Fruit fly (Drosophila melanogaster) whole organism, embryonic: ENCODE data around the gene CG31717.
A peak's percentile ranks its signal among the peaks of the same experiment; 100 is the strongest.

Experiments used
- Atf6 ChIP-seq: fragments of 200-800 bp; sonication (Bioruptor generic); IDR thresholded peaks from 2 replicates; pipeline ENCODE4 v1.3.6; 2022; ENCODE audit warnings: missing biosample characterization, missing genetic modification characterization
- BEAF-32 ChIP-seq: fragments of 200-800 bp; sonication (Bioruptor generic); optimal IDR thresholded peaks from 3 replicates; lab custom pipeline; 2017; ENCODE audit warnings: missing biosample characterization, missing genetic modification characterization, mild to moderate bottlenecking, moderate library complexity, missing genetic modification reagents
- BtbVII ChIP-seq: fragments of 200-800 bp; sonication (Bioruptor generic); optimal IDR thresholded peaks from 3 replicates; lab custom pipeline; 2017; ENCODE audit warnings: missing biosample characterization, mild to moderate bottlenecking, missing genetic modification characterization
- Bteb2 ChIP-seq: fragments of 200-800 bp; sonication (Bioruptor generic); optimal IDR thresholded peaks from 2 replicates; lab custom pipeline; 2016; ENCODE audit warnings: missing biosample characterization, missing genetic modification characterization
- CG1024 ChIP-seq: fragments of 200-800 bp; sonication (Bioruptor generic); IDR thresholded peaks from 2 replicates; pipeline ENCODE4 v1.3.6; 2022; ENCODE audit warnings: missing biosample characterization, missing genetic modification characterization
- CG11723 ChIP-seq: fragments of 200-800 bp; sonication (Bioruptor generic); optimal IDR thresholded peaks from 2 replicates; lab custom pipeline; 2017; ENCODE audit warnings: missing biosample characterization, mild to moderate bottlenecking, missing genetic modification characterization
- CG12659 ChIP-seq: fragments of 200-800 bp; sonication (Bioruptor generic); optimal IDR thresholded peaks from 3 replicates; lab custom pipeline; 2017; ENCODE audit warnings: mild to moderate bottlenecking, missing biosample characterization, missing genetic modification reagents, missing genetic modification characterization
- CG13287 ChIP-seq: fragments of 200-800 bp; sonication (Bioruptor generic); IDR thresholded peaks from 2 replicates; pipeline ENCODE4 v1.3.6; 2022; ENCODE audit warnings: missing biosample characterization, missing genetic modification characterization; ENCODE audit not compliant: partially characterized antibody
- CG15011 ChIP-seq: fragments of 200-800 bp; sonication (Bioruptor generic); optimal IDR thresholded peaks from 3 replicates; lab custom pipeline; 2018; ENCODE audit warnings: missing biosample characterization, mild to moderate bottlenecking, missing genetic modification characterization
- CG1647 ChIP-seq: fragments of 200-800 bp; sonication (Bioruptor generic); optimal IDR thresholded peaks from 3 replicates; lab custom pipeline; 2016; ENCODE audit warnings: missing biosample characterization, missing genetic modification characterization
- CG16813 ChIP-seq: fragments of 200-800 bp; sonication (Bioruptor generic); IDR thresholded peaks from 3 replicates; pipeline ENCODE4 v1.3.6; 2022; ENCODE audit warnings: missing biosample characterization, missing genetic modification characterization; ENCODE audit not compliant: partially characterized antibody
- CG30020 ChIP-seq: fragments of 200-800 bp; optimal IDR thresholded peaks from 2 replicates; lab custom pipeline; 2019; ENCODE audit warnings: missing biosample characterization, mild to moderate bottlenecking, missing genetic modification characterization, moderate library complexity
- CG34422 ChIP-seq: fragments of 200-800 bp; sonication (Bioruptor generic); IDR thresholded peaks from 3 replicates; pipeline ENCODE4 v1.3.6; 2022; ENCODE audit warnings: missing biosample characterization, missing genetic modification characterization
- CG3995 ChIP-seq: fragments of 200-800 bp; sonication (Bioruptor generic); optimal IDR thresholded peaks from 3 replicates; lab custom pipeline; 2016; ENCODE audit warnings: missing biosample characterization, missing genetic modification characterization
- CG4424 ChIP-seq: fragments of 200-800 bp; sonication (Bioruptor generic); optimal IDR thresholded peaks from 3 replicates; lab custom pipeline; 2016; ENCODE audit warnings: missing biosample characterization, missing genetic modification characterization
- CG6272 ChIP-seq: fragments of 200-800 bp; sonication (Bioruptor generic); IDR thresholded peaks from 2 replicates; pipeline ENCODE4 v1.3.6; 2022; ENCODE audit warnings: missing biosample characterization, missing genetic modification characterization
- CG6689 ChIP-seq: fragments of 200-800 bp; sonication (Bioruptor generic); IDR thresholded peaks from 2 replicates; pipeline ENCODE4 v1.3.6; 2022; ENCODE audit warnings: missing biosample characterization, missing genetic modification characterization
- CG7357 ChIP-seq: fragments of 200-800 bp; sonication (Bioruptor generic); IDR thresholded peaks from 3 replicates; pipeline ENCODE4 v1.3.6; 2022; ENCODE audit warnings: missing biosample characterization, missing genetic modification characterization
- CG7745 ChIP-seq: fragments of 200-800 bp; sonication (Bioruptor generic); optimal IDR thresholded peaks from 2 replicates; lab custom pipeline; 2018; ENCODE audit warnings: missing biosample characterization, mild to moderate bottlenecking, missing genetic modification characterization, moderate library complexity
- CG9797 ChIP-seq: fragments of 200-800 bp; sonication (Bioruptor generic); optimal IDR thresholded peaks from 3 replicates; lab custom pipeline; 2018; ENCODE audit warnings: missing biosample characterization, mild to moderate bottlenecking, missing genetic modification characterization
- Deaf1 ChIP-seq: fragments of 200-800 bp; optimal IDR thresholded peaks from 3 replicates; lab custom pipeline; 2019; ENCODE audit warnings: missing biosample characterization, mild to moderate bottlenecking, missing genetic modification characterization, moderate library complexity
- Dip2 ChIP-seq: fragments of 200-800 bp; sonication (Bioruptor generic); IDR thresholded peaks from 2 replicates; pipeline ENCODE4 v1.3.6; 2022; ENCODE audit warnings: missing biosample characterization, missing genetic modification characterization
- Dll ChIP-seq: fragments of 200-800 bp; sonication (Bioruptor generic); IDR thresholded peaks from 4 replicates; pipeline ENCODE4 v1.3.6; 2022; ENCODE audit warnings: missing biosample characterization, missing genetic modification characterization; ENCODE audit not compliant: partially characterized antibody
- Eip74EF ChIP-seq, 2 experiments: fragments of 200-800 bp in 1 of 2; fragments of >200 bp in 1 of 2; sonication (Bioruptor generic) in 1 of 2; optimal IDR thresholded peaks; 2 replicates each; lab custom pipeline; 2017 to 2019; ENCODE audit warnings: missing biosample characterization in 2 of 2, missing genetic modification characterization in 2 of 2, mild to moderate bottlenecking in 1 of 2, moderate library complexity in 1 of 2
- Ets65A ChIP-seq: fragments of 200-800 bp; sonication (Bioruptor generic); peaks from one replicate; lab custom pipeline; 2016; ENCODE audit warnings: missing biosample characterization, missing genetic modification characterization
- MBD-R2 ChIP-seq: fragments of 200-800 bp; sonication (Bioruptor generic); IDR thresholded peaks from 2 replicates; pipeline ENCODE4 v1.3.6; 2022; ENCODE audit warnings: missing biosample characterization, missing genetic modification characterization
- MESR4 ChIP-seq: fragments of 200-800 bp; sonication (Bioruptor generic); optimal IDR thresholded peaks from 2 replicates; lab custom pipeline; 2018; ENCODE audit warnings: missing biosample characterization, mild to moderate bottlenecking, missing genetic modification characterization, moderate library complexity
- Mrtf ChIP-seq: fragments of 200-800 bp; sonication (Bioruptor generic); IDR thresholded peaks from 3 replicates; pipeline ENCODE4 v1.3.6; 2022; ENCODE audit warnings: missing biosample characterization, missing genetic modification characterization
- Oaz ChIP-seq: fragments of 200-800 bp; sonication (Bioruptor generic); IDR thresholded peaks from 2 replicates; pipeline ENCODE4 v1.3.6; 2022; ENCODE audit warnings: missing biosample characterization, missing genetic modification characterization
- Pdp1 ChIP-seq, 2 experiments: fragments of 200-800 bp; sonication (Bioruptor generic); optimal IDR thresholded peaks; 3 replicates each; lab custom pipeline; 2016; ENCODE audit warnings: missing biosample characterization in 2 of 2, missing genetic modification characterization in 2 of 2, mild to moderate bottlenecking in 1 of 2, moderate library complexity in 1 of 2
- Sin3A ChIP-seq: fragments of >200 bp; optimal IDR thresholded peaks from 2 replicates; lab custom pipeline; 2018
- Sry-δ ChIP-seq: fragments of 200-800 bp; sonication (Bioruptor generic); optimal IDR thresholded peaks from 2 replicates; lab custom pipeline; 2016; ENCODE audit warnings: missing biosample characterization, missing genetic modification characterization
- Trl ChIP-seq, 3 experiments: fragments of >200 bp in 2 of 3; fragments of 200-800 bp in 1 of 3; sonication (Bioruptor generic) in 1 of 3; optimal IDR thresholded peaks; 2 replicates in 1 of 3; 3 replicates in 2 of 3; lab custom pipeline; 2016 to 2017; ENCODE audit warnings: missing biosample characterization in 1 of 3, missing genetic modification characterization in 1 of 3
- al ChIP-seq: fragments of 200-800 bp; sonication (Bioruptor generic); IDR thresholded peaks from 2 replicates; pipeline ENCODE4 v1.3.6; 2022; ENCODE audit warnings: missing biosample characterization, missing genetic modification characterization
- dm ChIP-seq: fragments of 200-800 bp; sonication (Bioruptor generic); optimal IDR thresholded peaks from 3 replicates; lab custom pipeline; 2016; ENCODE audit warnings: missing biosample characterization, missing genetic modification characterization
- ems ChIP-seq: fragments of 200-800 bp; sonication (Bioruptor generic); optimal IDR thresholded peaks from 3 replicates; lab custom pipeline; 2016; ENCODE audit warnings: missing biosample characterization, missing genetic modification characterization
- fru ChIP-seq: fragments of >200 bp; optimal IDR thresholded peaks from 2 replicates; lab custom pipeline; 2017
- ham ChIP-seq: fragments of 200-800 bp; sonication (Bioruptor generic); IDR thresholded peaks from 2 replicates; pipeline ENCODE4 v1.3.6; 2022; ENCODE audit warnings: missing biosample characterization, missing genetic modification characterization
- hbn ChIP-seq: fragments of 200-800 bp; sonication (Bioruptor generic); IDR thresholded peaks from 2 replicates; pipeline ENCODE4 v1.3.6; 2022; ENCODE audit warnings: missing biosample characterization, missing genetic modification characterization; ENCODE audit not compliant: partially characterized antibody
- kah ChIP-seq: fragments of 200-800 bp; sonication (Bioruptor generic); optimal IDR thresholded peaks from 2 replicates; lab custom pipeline; 2018; ENCODE audit warnings: missing biosample characterization, mild to moderate bottlenecking, missing genetic modification characterization
- kni ChIP-seq: fragments of 200-800 bp; sonication (Bioruptor generic); optimal IDR thresholded peaks from 3 replicates; lab custom pipeline; 2017; ENCODE audit warnings: mild to moderate bottlenecking, missing biosample characterization, missing genetic modification reagents, missing genetic modification characterization
- nmo ChIP-seq: fragments of 200-800 bp; sonication (Bioruptor generic); optimal IDR thresholded peaks from 2 replicates; lab custom pipeline; 2018; ENCODE audit warnings: missing biosample characterization, mild to moderate bottlenecking, missing genetic modification characterization, moderate library complexity
- psq ChIP-seq: fragments of 200-800 bp; sonication (Bioruptor generic); optimal IDR thresholded peaks from 2 replicates; lab custom pipeline; 2017; ENCODE audit warnings: missing biosample characterization, missing genetic modification characterization
- row ChIP-seq: fragments of 200-800 bp; sonication (Bioruptor generic); IDR thresholded peaks from 3 replicates; pipeline ENCODE4 v1.3.6; 2022; ENCODE audit warnings: missing biosample characterization, missing genetic modification characterization
- sd ChIP-seq: fragments of 200-800 bp; sonication (Bioruptor generic); optimal IDR thresholded peaks from 3 replicates; lab custom pipeline; 2018; ENCODE audit warnings: missing biosample characterization, mild to moderate bottlenecking, missing genetic modification characterization, moderate library complexity
- slbo ChIP-seq: fragments of 200-800 bp; sonication (Bioruptor generic); IDR thresholded peaks from 2 replicates; pipeline ENCODE4 v1.3.6; 2022; ENCODE audit warnings: missing biosample characterization, missing genetic modification characterization
- ssp ChIP-seq: fragments of 200-800 bp; sonication (Bioruptor generic); IDR thresholded peaks from 2 replicates; pipeline ENCODE4 v1.3.6; 2022; ENCODE audit warnings: missing biosample characterization, missing genetic modification characterization
- stwl ChIP-seq: fragments of 200-800 bp; sonication (Bioruptor generic); optimal IDR thresholded peaks from 3 replicates; lab custom pipeline; 2018; ENCODE audit warnings: missing biosample characterization, mild to moderate bottlenecking, missing genetic modification characterization, moderate library complexity
- tx ChIP-seq: fragments of 200-800 bp; sonication (Bioruptor generic); optimal IDR thresholded peaks from 2 replicates; lab custom pipeline; 2016; ENCODE audit warnings: missing biosample characterization, missing genetic modification characterization
- unc-4 ChIP-seq: fragments of 200-800 bp; sonication (Bioruptor generic); IDR thresholded peaks from 2 replicates; pipeline ENCODE4 v1.3.6; 2022; ENCODE audit warnings: missing biosample characterization, missing genetic modification characterization; ENCODE audit not compliant: partially characterized antibody

The CG31717 gene

dm6 chr2L:10232152-10232816 lies 18.3 kb upstream of the CG31717 start, which contains the start of gene eEF1delta:
Gene eEF1delta, plus strand, starts transcription at chr2L:10232507.
- TF ChIP-seq Ets65A (GFP tag; lab: Kevin White, UChicago) (peak; percentile 16), CG6272 (GFP tag; lab: Robert Waterston, UW) (no peak), Deaf1 (tag; lab: Kevin White, UChicago) (no peak), MBD-R2 (GFP tag; lab: Robert Waterston, UW) (peak; percentile 53; the same call in 1 of the 2 replicates), CG1647 (GFP tag; lab: Kevin White, UChicago) (no peak), MESR4 (GFP tag; lab: Kevin White, UChicago) (peak; percentile 68), CG4424 (no peak), Atf6 (GFP tag; lab: Robert Waterston, UW) (no peak), CG7357 (GFP tag; lab: Robert Waterston, UW) (peak; percentile 84), BtbVII (GFP tag; lab: Kevin White, UChicago) (no peak), kni (no peak), ham (GFP tag; lab: Robert Waterston, UW) (no peak), CG15011 (GFP tag; lab: Kevin White, UChicago) (no peak), ems (GFP tag; lab: Kevin White, UChicago) (no peak), CG9797 (GFP tag; lab: Kevin White, UChicago) (no peak), row (GFP tag; lab: Robert Waterston, UW) (peak; percentile 68), al (GFP tag; lab: Robert Waterston, UW) (no peak), tx (GFP tag; lab: Kevin White, UChicago) (no peak), fru (lab: Kevin White, UChicago) (no peak), CG13287 (GFP tag; lab: Robert Waterston, UW) (peak; percentile 25; the same call in 1 of the 2 replicates), Eip74EF (GFP tag; optimal IDR thresholded peaks at IDR 0.05; lab: Kevin White, UChicago) (no peak), Sin3A (lab: Kevin White, UChicago) (peak; percentile 18), CG30020 (tag; lab: Kevin White, UChicago) (peak; percentile 97), Sry-δ (GFP tag; lab: Kevin White, UChicago) (peak; percentile 30), hbn (GFP tag; lab: Robert Waterston, UW) (peak; percentile 14; the same call in 1 of the 2 replicates), Bteb2 (no peak), BEAF-32 (GFP tag; lab: Kevin White, UChicago) (peak; percentile 56), nmo (GFP tag; lab: Kevin White, UChicago) (peak; percentile 14), stwl (tag; lab: Kevin White, UChicago) (no peak), CG34422 (GFP tag; lab: Robert Waterston, UW) (peak; percentile 37; the same call in 1 of the 3 replicates), Dll (GFP tag; lab: Robert Waterston, UW) (0 out of 4 replicates have a peak, but pooled peaks have one; percentile 21), unc-4 (GFP tag; lab: Robert Waterston, UW) (no peak), kah (GFP tag; lab: Kevin White, UChicago) (no peak), psq (GFP tag; lab: Kevin White, UChicago) (no peak), dm (GFP tag; lab: Kevin White, UChicago) (peak; percentile 45), CG7745 (no peak), Trl (optimal IDR thresholded peaks at IDR 0.05; lab: Kevin White, UChicago) (no peak), Trl (GFP tag; optimal IDR thresholded peaks at IDR 0.05; lab: Kevin White, UChicago) (no peak), Pdp1 (GFP tag; optimal IDR thresholded peaks at IDR 0.05; lab: Kevin White, UChicago) (peak in 1 of 2 experiments; percentile 95), Oaz (GFP tag; lab: Robert Waterston, UW) (no peak), CG3995 (GFP tag; lab: Kevin White, UChicago) (no peak), Mrtf (no peak), CG12659 (GFP tag; lab: Kevin White, UChicago) (peak; percentile 53), CG1024 (GFP tag; lab: Robert Waterston, UW) (peak; percentile 93), slbo (GFP tag; lab: Robert Waterston, UW) (peak; percentile 21; the same call in 1 of the 2 replicates), CG16813 (GFP tag; lab: Robert Waterston, UW) (peak; percentile 51; the same call in 2 of the 3 replicates), ssp (GFP tag; lab: Robert Waterston, UW) (peak; percentile 93), Dip2 (no peak), CG11723 (GFP tag; lab: Kevin White, UChicago) (peak; percentile 55), CG6689 (no peak), sd (tag; lab: Kevin White, UChicago) (peak; percentile 27)
